Worm (Caenorhabditis elegans) whole organism, L4/young adult: ENCODE data around the gene C33C12.7.

Source experiments
- W03F9.2 ChIP-seq: fragments of 150-350 bp; optimal IDR thresholded peaks from 2 replicates; lab custom pipeline; 2014; ENCODE audit warnings: missing biosample characterization, missing genetic modification characterization
- dao-5 ChIP-seq: sonication (generic microtip); optimal IDR thresholded peaks from 2 replicates; lab custom pipeline; 2016; ENCODE audit warnings: missing genotype, missing genetic modification characterization, moderate library complexity, missing compliant biosample characterization
- him-1 ChIP-seq: sonication (generic microtip); optimal IDR thresholded peaks from 2 replicates; lab custom pipeline; 2016; ENCODE audit warnings: missing genotype, missing genetic modification reagents, missing genetic modification characterization, missing compliant biosample characterization

DNA sequence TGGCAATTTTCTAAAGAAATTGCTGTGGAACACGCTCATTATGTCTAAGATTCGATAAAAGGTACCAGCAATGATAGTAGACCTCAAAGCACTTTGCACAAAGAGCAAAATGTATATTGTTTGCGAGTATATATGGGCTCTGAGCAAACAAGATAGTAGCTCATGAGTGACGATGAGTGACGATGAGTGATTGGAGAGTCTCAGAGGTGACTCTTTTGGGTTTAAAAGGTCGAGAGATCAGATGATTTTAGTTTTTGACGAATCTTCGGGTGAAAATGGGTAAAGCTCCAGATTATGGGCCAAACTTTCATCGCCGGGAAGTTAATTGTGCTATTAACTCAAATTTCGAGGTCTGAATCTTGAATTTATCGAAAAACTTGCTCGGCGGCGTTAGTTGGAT lies 21.5 kb upstream of the C33C12.7 start:
- TF ChIP-seq dao-5 (tag; lab: Kevin White, UChicago), result no peak
- no peak for TF ChIP-seq W03F9.2 (tag; lab: Kevin White, UChicago)
- no peak for TF ChIP-seq him-1 (tag; lab: Kevin White, UChicago)
